Worm (Caenorhabditis elegans) whole organism, mixed stage, embryonic: ENCODE results near the gene F19C7.8.

ENCODE experiments used
- elt-1 ChIP-seq: sonication (generic microtip); optimal IDR thresholded peaks from 2 replicates; lab custom pipeline; 2017; ENCODE audit warnings: missing genetic modification characterization, mild to moderate bottlenecking, missing compliant biosample characterization, antibody characterized with exemption, moderate library complexity, borderline replicate concordance; ENCODE audit not compliant: insufficient read depth
- nhr-12 ChIP-seq: fragments of 150-350 bp; optimal IDR thresholded peaks from 2 replicates; lab custom pipeline; 2014; ENCODE audit warnings: missing biosample characterization, missing genetic modification characterization
- nhr-237 ChIP-seq: fragments of 150-350 bp; optimal IDR thresholded peaks from 2 replicates; lab custom pipeline; 2014; ENCODE audit warnings: missing biosample characterization, missing genetic modification characterization
- nhr-76 ChIP-seq: sonication (generic microtip); optimal IDR thresholded peaks from 2 replicates; lab custom pipeline; 2017; ENCODE audit warnings: missing biosample characterization, missing genetic modification characterization
- tbx-8 ChIP-seq: fragments of 200-800 bp; sonication (Bioruptor generic); optimal IDR thresholded peaks from 2 replicates; lab custom pipeline; 2018; ENCODE audit warnings: mild to moderate bottlenecking, missing genetic modification characterization, moderate library complexity, missing compliant biosample characterization

DNA sequence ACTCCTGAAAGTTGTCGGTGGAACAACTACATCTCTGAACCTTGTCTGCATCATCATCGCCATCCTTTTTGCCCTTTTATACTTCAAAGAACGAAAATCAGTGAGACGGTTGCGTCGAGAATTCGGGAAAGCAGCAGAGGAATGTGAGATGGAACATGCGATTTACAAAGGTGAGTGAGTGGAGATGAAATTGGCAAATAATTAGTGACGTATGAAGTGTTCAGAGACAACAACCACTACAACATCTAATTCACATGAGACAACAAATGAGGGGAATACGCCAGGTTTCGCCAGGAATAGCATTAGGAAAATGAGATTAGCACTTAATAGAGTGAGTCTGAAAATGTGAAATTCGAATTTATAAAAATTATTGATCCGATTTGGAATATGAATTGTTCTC lies 73.4 kb downstream of the F19C7.8 start:
- TF ChIP-seq nhr-237 (tag; lab: Kevin White, UChicago), result no peak
- TF ChIP-seq elt-1 (tag; lab: Kevin White, UChicago), result no peak
- TF ChIP-seq nhr-76 (tag; lab: Kevin White, UChicago), result no peak
- TF ChIP-seq nhr-12 (tag; lab: Kevin White, UChicago), result no peak
- TF ChIP-seq tbx-8 (GFP tag; lab: Kevin White, UChicago), result no peak
